Fruit fly (Drosophila melanogaster): Measurements from ENCODE around the gene Gdi.

The Gdi gene

DNA sequence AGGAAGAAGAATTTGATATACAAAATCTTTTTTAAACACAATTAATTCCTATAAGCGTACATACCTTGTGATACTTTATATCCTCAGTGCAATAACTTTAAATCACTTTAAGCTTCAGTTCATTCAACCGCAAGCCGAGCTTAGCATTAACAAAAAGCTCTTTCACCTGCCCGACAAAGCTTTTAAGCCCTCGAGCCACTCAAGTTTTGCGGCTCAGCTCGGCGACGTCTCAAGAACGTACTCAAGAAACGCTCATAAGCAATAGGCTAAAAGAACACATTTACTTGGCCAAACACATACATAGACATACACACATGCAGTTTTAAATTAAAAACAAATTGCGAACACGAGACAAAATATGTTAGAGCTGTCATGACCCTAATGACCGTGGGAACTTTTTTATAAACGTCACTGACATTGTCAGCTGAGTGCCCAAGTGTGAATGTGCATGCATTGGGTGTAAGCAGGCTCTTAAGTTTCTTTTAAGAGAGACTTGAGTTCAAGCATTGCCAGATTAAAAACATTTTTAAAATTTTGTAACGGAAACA lies 48.2 kb downstream of the Gdi start:
- TF ChIP-seq CTCF (optimal IDR thresholded peaks at IDR 0.05) (no peak), CG8478 (optimal IDR thresholded peaks at IDR 0.05) (no peak)

DNA sequence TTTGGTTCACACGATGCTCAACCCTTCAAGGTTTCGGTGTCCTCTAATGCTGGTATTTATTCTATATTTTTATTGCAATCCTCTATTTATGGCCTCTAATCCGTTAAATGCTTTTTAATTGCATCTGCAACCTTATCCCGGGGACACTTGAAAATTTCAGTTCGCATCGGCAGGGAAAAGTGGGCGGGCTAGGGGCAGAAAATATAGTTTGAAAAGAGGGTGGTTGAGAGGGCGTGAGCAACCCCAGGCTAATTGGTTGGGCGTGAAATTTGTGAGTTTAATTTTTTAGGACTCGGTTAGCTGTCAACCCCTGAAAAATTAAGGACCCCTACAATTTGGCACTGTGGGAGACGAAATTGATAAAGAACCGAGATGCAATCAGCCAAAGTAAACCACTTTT lies 48.9 kb downstream of the Gdi start:
- TF ChIP-seq CG8478 (optimal IDR thresholded peaks at IDR 0.05) (no peak), CTCF (optimal IDR thresholded peaks at IDR 0.05) (no peak)

DNA sequence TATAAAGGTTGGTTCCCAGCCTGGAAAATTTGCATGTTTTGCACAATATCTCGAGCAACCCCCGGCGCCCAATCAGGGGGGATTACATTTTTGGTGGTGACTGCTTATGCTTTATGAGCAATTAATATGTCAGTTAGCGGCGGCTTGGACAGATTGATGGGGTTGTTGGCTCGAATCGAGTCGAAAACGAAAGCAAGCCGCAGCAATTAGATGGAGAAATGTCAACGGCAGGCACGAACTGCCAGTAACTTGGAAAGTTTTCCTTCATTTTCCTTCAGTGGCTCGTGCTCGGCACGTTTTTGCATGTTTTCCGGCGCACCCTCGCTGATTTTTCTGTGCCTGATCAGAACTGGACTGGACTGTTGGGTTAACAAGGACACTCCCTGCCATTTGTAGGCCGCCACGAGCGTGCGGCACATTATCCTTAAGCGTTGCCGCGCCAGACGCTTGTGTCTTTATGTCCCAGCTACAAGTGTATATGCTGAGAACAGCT lies 51.8 kb downstream of the Gdi start:
- TF ChIP-seq CTCF (optimal IDR thresholded peaks at IDR 0.05) (no peak), CG8478 (optimal IDR thresholded peaks at IDR 0.05) (no peak)

Data from S2 (cell line).